Worm (Caenorhabditis elegans) whole organism, young adult: ENCODE data around the gene F28F8.9.

Experiments used
- F23B12.7 ChIP-seq: sonication (generic microtip); optimal IDR thresholded peaks from 2 replicates; lab custom pipeline; 2017; ENCODE audit warnings: missing genetic modification characterization, mild to moderate bottlenecking, missing compliant biosample characterization, antibody characterized with exemption, moderate library complexity; ENCODE audit not compliant: insufficient read depth
- F33H1.4 ChIP-seq: fragments of 200-800 bp; sonication (Bioruptor generic); IDR thresholded peaks from 2 replicates; pipeline ENCODE4 v1.3.6; 2022; ENCODE audit warnings: missing genetic modification reagents, missing genetic modification characterization, missing compliant biosample characterization
- T26A5.8 ChIP-seq: sonication (generic microtip); optimal IDR thresholded peaks from 2 replicates; lab custom pipeline; 2016; ENCODE audit warnings: missing genetic modification characterization, missing compliant biosample characterization
- attf-5 ChIP-seq: fragments of 200-800 bp; sonication (Bioruptor generic); optimal IDR thresholded peaks from 2 replicates; lab custom pipeline; 2018; ENCODE audit warnings: mild to moderate bottlenecking, missing genetic modification characterization, missing compliant biosample characterization
- egl-18 ChIP-seq: fragments of 200-800 bp; sonication (Bioruptor generic); IDR thresholded peaks from 2 replicates; pipeline ENCODE4 v1.3.6; 2022; ENCODE audit warnings: missing genetic modification reagents, missing genetic modification characterization, missing compliant biosample characterization
- him-1 ChIP-seq: sonication (generic microtip); optimal IDR thresholded peaks from 2 replicates; lab custom pipeline; 2016; ENCODE audit warnings: missing genotype, missing genetic modification reagents, missing genetic modification characterization, missing compliant biosample characterization
- hmg-20 ChIP-seq: fragments of 200-800 bp; sonication (Bioruptor generic); IDR thresholded peaks from 2 replicates; pipeline ENCODE4 v1.3.6; 2022; ENCODE audit warnings: missing genetic modification reagents, missing genetic modification characterization, missing compliant biosample characterization
- lin-26 ChIP-seq: fragments of 200-800 bp; sonication (Bioruptor generic); IDR thresholded peaks from 2 replicates; pipeline ENCODE4 v1.3.6; 2022; ENCODE audit warnings: missing genetic modification reagents, missing genetic modification characterization, missing compliant biosample characterization
- mes-4 ChIP-seq: sonication (generic microtip); optimal IDR thresholded peaks from 2 replicates; lab custom pipeline; 2016; ENCODE audit warnings: missing genotype, missing genetic modification characterization, missing compliant biosample characterization
- nhr-80 ChIP-seq: sonication (generic microtip); optimal IDR thresholded peaks from 2 replicates; lab custom pipeline; 2016; ENCODE audit warnings: missing genetic modification characterization, missing compliant biosample characterization
- pbrm-1 ChIP-seq: fragments of 200-800 bp; sonication (Bioruptor generic); IDR thresholded peaks from 2 replicates; pipeline ENCODE4 v1.3.6; 2022; ENCODE audit warnings: missing genetic modification reagents, missing genetic modification characterization, missing compliant biosample characterization
- rcor-1 ChIP-seq: fragments of 200-800 bp; sonication (Bioruptor generic); IDR thresholded peaks from 2 replicates; pipeline ENCODE4 v1.3.6; 2022; ENCODE audit warnings: missing genetic modification reagents, missing genetic modification characterization, missing compliant biosample characterization
- rpc-1 ChIP-seq, 2 experiments: fragments of 150-350 bp in 1 of 2; sonication (generic microtip) in 1 of 2; optimal IDR thresholded peaks; 2 replicates each; lab custom pipeline; 2014 to 2018; ENCODE audit warnings: missing biosample characterization in 1 of 2, missing genetic modification characterization in 1 of 2, missing genetic modification reagents in 1 of 2, missing genotype in 1 of 2
- ztf-6 ChIP-seq: fragments of 200-800 bp; sonication (Bioruptor generic); IDR thresholded peaks from 2 replicates; pipeline ENCODE4 v1.3.6; 2022; ENCODE audit warnings: missing genetic modification reagents, missing genetic modification characterization, missing compliant biosample characterization

Gene F28F8.9

ce11 chrV:15533096-15533495, 45.4 kb downstream of the F28F8.9 start, which contains the start of gene F21A3.11:
Gene F21A3.11, minus strand, starts transcription at chrV:15533212.
- TF ChIP-seq nhr-80 (tag; lab: Kevin White, UChicago) (peak; percentile 16), him-1 (no peak), attf-5 (no peak)

- TF ChIP-seq rpc-1 (optimal IDR thresholded peaks at IDR 0.05; lab: Kevin White, UChicago) (no peak), rpc-1 (tag; optimal IDR thresholded peaks at IDR 0.05; lab: Kevin White, UChicago) (no peak), T26A5.8 (tag; lab: Kevin White, UChicago) (no peak), hmg-20 (GFP tag; lab: Robert Waterston, UW) (no peak), mes-4 (tag; lab: Kevin White, UChicago) (no peak), ztf-6 (no peak), pbrm-1 (GFP tag; lab: Robert Waterston, UW) (no peak), rcor-1 (GFP tag; lab: Robert Waterston, UW) (no peak), egl-18 (GFP tag; lab: Robert Waterston, UW) (no peak), lin-26 (GFP tag; lab: Robert Waterston, UW) (no peak), F23B12.7 (tag; lab: Kevin White, UChicago) (no peak), F33H1.4 (no peak)
- TF ChIP-seq, all 124 proteins: peak for 0
Measured at ce11 chrV:15529069-15529468, 49.4 kb downstream of the F28F8.9 start, which contains the start of gene srh-276. Gene srh-276, plus strand, starts transcription at chrV:15529369.
